Fruit fly (Drosophila melanogaster): Measurements from ENCODE around the gene CG5958.

Gene CG5958

dm6 chr2L:7409007-7409406 lies 24.3 kb downstream of the CG5958 start:
- TF ChIP-seq Abd-B (GFP tag; optimal IDR thresholded peaks at IDR 0.05) = no peak
- TF ChIP-seq Bgb (GFP tag; IDR thresholded peaks at IDR 0.05; ENCODE audit: partially characterized antibody) = 0 out of 2 replicates have a peak, but pooled peaks have one; percentile 9
- no peak for TF ChIP-seq btn (GFP tag; optimal IDR thresholded peaks at IDR 0.05)
- TF ChIP-seq CG6654 (GFP tag; optimal IDR thresholded peaks at IDR 0.05) = no peak
- no peak for TF ChIP-seq sens-2 (GFP tag; IDR thresholded peaks at IDR 0.05)
- TF ChIP-seq zfh1 (GFP tag; IDR thresholded peaks at IDR 0.05) = 0 out of 3 replicates have a peak, but pooled peaks have one; percentile 11
- no peak for TF ChIP-seq dmrt99B (tag; optimal IDR thresholded peaks at IDR 0.05)
- TF ChIP-seq hkb (optimal IDR thresholded peaks at IDR 0.05) = no peak
- TF ChIP-seq hkb (GFP tag; IDR thresholded peaks at IDR 0.05) = 0 out of 2 replicates have a peak, but pooled peaks have one; percentile 19
- no peak for TF ChIP-seq YL-1 (GFP tag; optimal IDR thresholded peaks at IDR 0.05)
- TF ChIP-seq Dip2 (GFP tag; IDR thresholded peaks at IDR 0.05) = no peak
- no peak for TF ChIP-seq CG33557 (GFP tag; optimal IDR thresholded peaks at IDR 0.05)
- TF ChIP-seq repo (GFP tag; optimal IDR thresholded peaks at IDR 0.05) = peak; percentile 22
- TF ChIP-seq gcm2 (GFP tag; optimal IDR thresholded peaks at IDR 0.05) = no peak
- TF ChIP-seq CG11247 (GFP tag; IDR thresholded peaks at IDR 0.05) = peak; percentile 24; the same call in 1 of the 2 replicates
- TF ChIP-seq Dbx (GFP tag; IDR thresholded peaks at IDR 0.05) = peak; percentile 18; the same call in 1 of the 3 replicates
- TF ChIP-seq knrl (GFP tag; IDR thresholded peaks at IDR 0.05; ENCODE audit: partially characterized antibody) = 0 out of 3 replicates have a peak, but pooled peaks have one; percentile 18
- no peak for TF ChIP-seq wek (GFP tag; optimal IDR thresholded peaks at IDR 0.05)
- TF ChIP-seq p53 (GFP tag; optimal IDR thresholded peaks at IDR 0.05) = no peak
- TF ChIP-seq CG1832 (GFP tag; optimal IDR thresholded peaks at IDR 0.05) = peak; percentile 16
- TF ChIP-seq prd (optimal IDR thresholded peaks at IDR 0.05) = no peak
- 0 out of 3 replicates have a peak, but pooled peaks have one; percentile 15 for TF ChIP-seq prd (GFP tag; IDR thresholded peaks at IDR 0.05)
- no peak for TF ChIP-seq CG3163 (GFP tag; optimal IDR thresholded peaks at IDR 0.05)
- TF ChIP-seq CG10209 (GFP tag; optimal IDR thresholded peaks at IDR 0.05) = no peak
- TF ChIP-seq wor (GFP tag; IDR thresholded peaks at IDR 0.05) = no peak
- no peak for TF ChIP-seq CG12236 (GFP tag; optimal IDR thresholded peaks at IDR 0.05)
- TF ChIP-seq ara (GFP tag; IDR thresholded peaks at IDR 0.05) = 0 out of 2 replicates have a peak, but pooled peaks have one; percentile 29
- TF ChIP-seq CG8944 (GFP tag; optimal IDR thresholded peaks at IDR 0.05) = peak; percentile 8
- no peak for TF ChIP-seq grn (GFP tag; optimal IDR thresholded peaks at IDR 0.05)
- TF ChIP-seq cas (GFP tag; IDR thresholded peaks at IDR 0.05) = peak; percentile 12; the same call in 1 of the 2 replicates
- 0 out of 3 replicates have a peak, but pooled peaks have one; percentile 38 for TF ChIP-seq CG6791 (GFP tag; IDR thresholded peaks at IDR 0.05; ENCODE audit: partially characterized antibody)
- no peak for TF ChIP-seq Lpt (GFP tag; optimal IDR thresholded peaks at IDR 0.05)
- peak; percentile 84 for TF ChIP-seq Med (GFP tag)
- peak; percentile 14; the same call in 1 of the 2 replicates for TF ChIP-seq Dref (GFP tag; IDR thresholded peaks at IDR 0.05)
- no peak for TF ChIP-seq CG12769 (tag; optimal IDR thresholded peaks at IDR 0.05)
- TF ChIP-seq stc (GFP tag; IDR thresholded peaks at IDR 0.05) = 0 out of 2 replicates have a peak, but pooled peaks have one; percentile 26
- peak; percentile 58; the same call in 1 of the 2 replicates for TF ChIP-seq chm (GFP tag; IDR thresholded peaks at IDR 0.05)
- TF ChIP-seq sob (GFP tag; IDR thresholded peaks at IDR 0.05) = no peak

dm6 chr2L:7407638-7408037 lies 25.7 kb downstream of the CG5958 start:
- TF ChIP-seq CG1832 (GFP tag; optimal IDR thresholded peaks at IDR 0.05) (no peak), CG9797 (GFP tag; optimal IDR thresholded peaks at IDR 0.05) (no peak), jigr1 (GFP tag; IDR thresholded peaks at IDR 0.05) (no peak), CG10274 (GFP tag; optimal IDR thresholded peaks at IDR 0.05) (no peak), Pdp1 (GFP tag; optimal IDR thresholded peaks at IDR 0.05) (peak in 1 of 2 experiments; percentile 48), CG1602 (GFP tag; optimal IDR thresholded peaks at IDR 0.05) (no peak), sd (tag; optimal IDR thresholded peaks at IDR 0.05) (peak; percentile 85), hb (GFP tag; IDR thresholded peaks at IDR 0.05; ENCODE audit: partially characterized antibody) (no peak), jing (GFP tag; optimal IDR thresholded peaks at IDR 0.05) (no peak), CG8478 (optimal IDR thresholded peaks at IDR 0.05) (no peak), sr (GFP tag; IDR thresholded peaks at IDR 0.05) (peak; percentile 79), CG12769 (tag; optimal IDR thresholded peaks at IDR 0.05) (peak; percentile 15), Gug (GFP tag; IDR thresholded peaks at IDR 0.05) (no peak), CG7928 (GFP tag; optimal IDR thresholded peaks at IDR 0.05) (no peak)
